Worm (Caenorhabditis elegans): ENCODE data around the gene flp-12.
A peak's percentile ranks its signal among the peaks of the same experiment; 100 is the strongest.

Gene flp-12

ce11 chrX:4569276-4569675 lies 22.9 kb downstream of the flp-12 start:
- no peak for TF ChIP-seq drap-1 (GFP tag; optimal IDR thresholded peaks at IDR 0.05)
- TF ChIP-seq ztf-11 (tag; optimal IDR thresholded peaks at IDR 0.05) = no peak
- no peak for TF ChIP-seq unc-120 (tag; optimal IDR thresholded peaks at IDR 0.05; ENCODE audit: poor library complexity, severe bottlenecking)

DNA sequence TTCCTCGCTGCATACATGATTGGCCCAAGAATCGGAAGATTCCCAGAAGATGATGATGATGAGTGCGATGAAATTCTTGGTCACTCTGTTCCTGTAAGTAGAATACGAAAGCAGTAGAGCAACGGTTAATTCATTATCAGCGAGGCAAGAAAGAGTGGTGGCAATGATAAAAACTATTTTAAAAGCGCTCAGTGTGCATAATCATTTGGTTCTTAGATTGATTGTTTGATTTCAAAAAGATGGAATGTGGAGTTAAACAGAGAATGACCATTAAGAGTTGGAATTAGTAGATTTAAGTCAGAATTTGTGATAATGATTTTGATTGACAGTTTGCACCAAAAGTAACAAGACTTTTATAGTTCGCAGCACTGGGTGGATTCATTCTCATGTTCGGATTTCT lies 25.0 kb downstream of the flp-12 start:
- no peak for TF ChIP-seq pha-4 (tag; optimal IDR thresholded peaks at IDR 0.05)
- TF ChIP-seq lsy-2 (tag; optimal IDR thresholded peaks at IDR 0.05) = no peak

- TF ChIP-seq pha-4 (tag; optimal IDR thresholded peaks at IDR 0.05) = no peak
- no peak for TF ChIP-seq ceh-39 (tag; optimal IDR thresholded peaks at IDR 0.05)
- TF ChIP-seq nhr-12 (tag; optimal IDR thresholded peaks at IDR 0.05) = no peak
- no peak for TF ChIP-seq sptf-1 (tag; optimal IDR thresholded peaks at IDR 0.05)
- no peak for TF ChIP-seq flh-1 (GFP tag; optimal IDR thresholded peaks at IDR 0.05)
- TF ChIP-seq cnd-1 (tag; optimal IDR thresholded peaks at IDR 0.05) = no peak
- TF ChIP-seq M03D4.4 (tag; optimal IDR thresholded peaks at IDR 0.05) = no peak
- no peak for TF ChIP-seq snpc-4 (tag; optimal IDR thresholded peaks at IDR 0.05)
- TF ChIP-seq bed-3 (GFP tag; optimal IDR thresholded peaks at IDR 0.05) = no peak
- no peak for TF ChIP-seq nhr-28 (tag; optimal IDR thresholded peaks at IDR 0.05)
- no peak for TF ChIP-seq nhr-237 (tag; optimal IDR thresholded peaks at IDR 0.05)
- TF ChIP-seq ztf-11 (tag; optimal IDR thresholded peaks at IDR 0.05) = no peak
- no peak for TF ChIP-seq unc-62 (GFP tag; optimal IDR thresholded peaks at IDR 0.05)
- TF ChIP-seq ces-1 (GFP tag; optimal IDR thresholded peaks at IDR 0.05) = no peak
- no peak for TF ChIP-seq ceh-43 (GFP tag; optimal IDR thresholded peaks at IDR 0.05)
- no peak for TF ChIP-seq mep-1 (tag; optimal IDR thresholded peaks at IDR 0.05)
- TF ChIP-seq lin-32 (GFP tag; optimal IDR thresholded peaks at IDR 0.05) = no peak
Observed at ce11 chrX:4564717-4565316, 27.3 kb downstream of the flp-12 start, which contains the start of gene amt-4. TSS of gene amt-4 (plus strand) at chrX:4565302.

- TF ChIP-seq sem-2 (GFP tag; optimal IDR thresholded peaks at IDR 0.05) (no peak), elt-3 (tag; optimal IDR thresholded peaks at IDR 0.05) (no peak), tbx-8 (GFP tag; optimal IDR thresholded peaks at IDR 0.05) (no peak), ces-1 (GFP tag; optimal IDR thresholded peaks at IDR 0.05) (no peak)
Observed at ce11 chrX:4562288-4562687, 29.9 kb downstream of the flp-12 start.

DNA sequence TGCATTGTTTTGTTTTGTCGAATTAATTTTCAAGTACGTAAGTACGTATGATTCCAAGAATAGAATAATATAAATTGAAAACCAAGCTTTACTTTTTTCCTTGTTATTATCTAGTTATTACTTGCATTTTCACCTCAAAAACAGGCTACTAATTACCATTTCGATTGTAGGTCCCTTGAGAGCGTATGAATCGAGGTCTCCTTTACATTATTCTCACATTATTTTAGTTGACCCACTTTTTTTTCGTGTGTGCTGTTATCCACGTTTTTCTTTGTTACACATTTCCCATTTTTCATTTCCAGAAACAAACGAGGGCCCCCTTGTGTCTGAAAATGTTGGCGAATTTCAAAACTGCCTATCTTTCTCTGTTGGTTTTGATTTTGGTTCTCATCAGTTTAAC lies 30.3 kb downstream of the flp-12 start, which contains the start of gene C05E11.6:
TSS of gene C05E11.6 (plus strand) at position 301 of the 400 bp plus-strand sequence.
- TF ChIP-seq snpc-4 (tag; optimal IDR thresholded peaks at IDR 0.05) (no peak), hlh-1 (tag; optimal IDR thresholded peaks at IDR 0.05) (no peak), elt-3 (tag; optimal IDR thresholded peaks at IDR 0.05) (no peak), tbx-8 (GFP tag; optimal IDR thresholded peaks at IDR 0.05) (no peak), lin-32 (GFP tag; optimal IDR thresholded peaks at IDR 0.05) (no peak), mep-1 (tag; optimal IDR thresholded peaks at IDR 0.05) (no peak), lin-13 (tag; optimal IDR thresholded peaks at IDR 0.05) (no peak), drap-1 (GFP tag; optimal IDR thresholded peaks at IDR 0.05) (no peak), lsy-2 (tag; optimal IDR thresholded peaks at IDR 0.05) (no peak), cnd-1 (tag; optimal IDR thresholded peaks at IDR 0.05) (no peak), nhr-12 (tag; optimal IDR thresholded peaks at IDR 0.05) (no peak), ceh-43 (GFP tag; optimal IDR thresholded peaks at IDR 0.05) (no peak), ceh-39 (tag; optimal IDR thresholded peaks at IDR 0.05) (no peak), ceh-83 (GFP tag; optimal IDR thresholded peaks at IDR 0.05) (no peak), elt-1 (tag; optimal IDR thresholded peaks at IDR 0.05; ENCODE audit: borderline replicate concordance, insufficient read depth) (no peak), unc-39 (tag; optimal IDR thresholded peaks at IDR 0.05) (no peak), sem-2 (GFP tag; optimal IDR thresholded peaks at IDR 0.05) (no peak), bed-3 (GFP tag; optimal IDR thresholded peaks at IDR 0.05) (no peak), unc-62 (GFP tag; optimal IDR thresholded peaks at IDR 0.05) (no peak), ztf-11 (tag; optimal IDR thresholded peaks at IDR 0.05) (no peak)

DNA sequence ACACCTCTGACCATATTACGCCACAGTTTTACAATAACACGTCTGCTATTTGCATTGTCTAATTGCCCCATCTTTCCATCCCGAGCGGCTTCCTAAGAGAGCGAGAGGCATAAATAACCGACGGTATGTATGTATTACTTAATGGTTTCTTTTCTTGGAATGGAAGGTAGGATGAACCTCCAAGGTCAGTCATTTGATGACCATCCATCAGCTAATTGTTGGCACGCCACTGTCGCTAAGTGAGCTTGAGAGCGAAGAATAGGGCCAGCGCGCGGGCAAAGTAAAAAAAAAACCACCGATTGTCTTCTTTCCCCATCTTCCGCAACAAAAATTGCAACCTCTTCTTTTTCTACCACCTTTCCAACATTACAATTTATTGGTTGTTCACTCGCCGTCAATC lies 36.1 kb downstream of the flp-12 start:
- no peak for TF ChIP-seq sem-2 (GFP tag; optimal IDR thresholded peaks at IDR 0.05)
- no peak for TF ChIP-seq elt-1 (tag; optimal IDR thresholded peaks at IDR 0.05; ENCODE audit: borderline replicate concordance, insufficient read depth)
- TF ChIP-seq flh-1 (GFP tag; optimal IDR thresholded peaks at IDR 0.05) = no peak
- no peak for TF ChIP-seq M03D4.4 (tag; optimal IDR thresholded peaks at IDR 0.05)
- no peak for TF ChIP-seq mls-2 (tag; optimal IDR thresholded peaks at IDR 0.05)
- peak; percentile 15 for TF ChIP-seq sptf-1 (tag; optimal IDR thresholded peaks at IDR 0.05)
- no peak for TF ChIP-seq ztf-11 (tag; optimal IDR thresholded peaks at IDR 0.05)
- no peak for TF ChIP-seq zip-8 (tag; optimal IDR thresholded peaks at IDR 0.05)
- no peak for TF ChIP-seq hlh-1 (tag; optimal IDR thresholded peaks at IDR 0.05)
- TF ChIP-seq ceh-43 (GFP tag; optimal IDR thresholded peaks at IDR 0.05) = no peak
- TF ChIP-seq lin-32 (GFP tag; optimal IDR thresholded peaks at IDR 0.05) = no peak
- TF ChIP-seq ham-2 (GFP tag; optimal IDR thresholded peaks at IDR 0.05) = peak; percentile 93
- TF ChIP-seq tbx-8 (GFP tag; optimal IDR thresholded peaks at IDR 0.05) = no peak
